Worm (Caenorhabditis elegans): ENCODE results near the gene nhr-43.

The nhr-43 gene

ce11 chrIV:11949717-11950116, 50.3 kb downstream of the nhr-43 start, which contains the start of gene hdl-1:
hdl-1 (minus strand) TSS chrIV:11949817.
- TF ChIP-seq somi-1 (GFP tag; optimal IDR thresholded peaks at IDR 0.05) (no peak), atf-7 (tag; optimal IDR thresholded peaks at IDR 0.05) (no peak), mel-28 (tag; optimal IDR thresholded peaks at IDR 0.05; ENCODE audit: borderline replicate concordance) (no peak), ceh-79 (tag; optimal IDR thresholded peaks at IDR 0.05) (no peak), ztf-18 (tag; optimal IDR thresholded peaks at IDR 0.05) (no peak), efl-1 (GFP tag; optimal IDR thresholded peaks at IDR 0.05) (no peak), madf-8 (GFP tag; conservative IDR thresholded peaks at IDR 0.05) (no peak), snpc-3.4 (tag; optimal IDR thresholded peaks at IDR 0.05) (no peak), F37B4.10 (GFP tag; IDR thresholded peaks at IDR 0.05) (no peak)

- TF ChIP-seq hmg-1.2 (GFP tag; IDR thresholded peaks at IDR 0.05) (no peak), F33H1.4 (GFP tag; IDR thresholded peaks at IDR 0.05) (no peak), bed-1 (GFP tag; IDR thresholded peaks at IDR 0.05) (no peak), egl-44 (GFP tag; IDR thresholded peaks at IDR 0.05) (no peak), nhr-179 (tag; optimal IDR thresholded peaks at IDR 0.05) (no peak), pha-4 (tag; optimal IDR thresholded peaks at IDR 0.05) (no peak), Y53F4B.3 (GFP tag; IDR thresholded peaks at IDR 0.05) (no peak), madf-6 (GFP tag; IDR thresholded peaks at IDR 0.05) (no peak), snpc-3.4 (tag; optimal IDR thresholded peaks at IDR 0.05) (no peak), madf-3 (GFP tag; IDR thresholded peaks at IDR 0.05) (no peak), Y79H2A.3 (GFP tag; conservative IDR thresholded peaks at IDR 0.05) (no peak), unc-62 (GFP tag; optimal IDR thresholded peaks at IDR 0.05) (no peak), Y56A3A.18 (GFP tag; IDR thresholded peaks at IDR 0.05) (no peak), ekl-4 (GFP tag; IDR thresholded peaks at IDR 0.05) (no peak), snpc-4 (GFP tag; optimal IDR thresholded peaks at IDR 0.05) (no peak), snpc-4 (tag; optimal IDR thresholded peaks at IDR 0.05) (no peak), K12H6.12 (tag; optimal IDR thresholded peaks at IDR 0.05) (no peak), F57C9.4 (tag; optimal IDR thresholded peaks at IDR 0.05) (no peak), rec-8 (tag; optimal IDR thresholded peaks at IDR 0.05) (no peak)
These were observed 50.9 kb downstream of the nhr-43 start, which contains the start of gene tbx-36 for ce11 chrIV:11950270-11950669. tbx-36 (plus strand) TSS chrIV:11950570.
